Worm (Caenorhabditis elegans) whole organism, L1 larva: Measurements from ENCODE around the gene fbxa-48.

Experiments
- C16A3.4 ChIP-seq: fragments of 150-350 bp; optimal IDR thresholded peaks from 2 replicates; lab custom pipeline; 2014; ENCODE audit warnings: missing biosample characterization, missing genetic modification characterization
- F16B12.6 ChIP-seq: fragments of 150-350 bp; optimal IDR thresholded peaks from 2 replicates; lab custom pipeline; 2014; ENCODE audit warnings: missing biosample characterization, missing genetic modification characterization
- aha-1 ChIP-seq: fragments of 150-350 bp; optimal IDR thresholded peaks from 2 replicates; lab custom pipeline; 2014; ENCODE audit warnings: missing biosample characterization, missing genetic modification characterization
- ceh-88 ChIP-seq: fragments of 200-800 bp; sonication (Bioruptor generic); IDR thresholded peaks from 2 replicates; pipeline ENCODE4 v1.3.6; 2022; ENCODE audit warnings: missing genetic modification characterization, missing compliant biosample characterization
- efl-1 ChIP-seq, 4 experiments: fragments of 150-350 bp; optimal IDR thresholded peaks in 3 of 4; peaks in 1 of 4; 1 replicate in 1 of 4; 2 replicates in 3 of 4; lab custom pipeline; 2014; ENCODE audit warnings: missing biosample characterization in 2 of 4, missing genetic modification characterization in 2 of 4, missing genetic modification reagents in 2 of 4
- efl-3 ChIP-seq: fragments of 200-800 bp; sonication (Bioruptor generic); optimal IDR thresholded peaks from 2 replicates; lab custom pipeline; 2018; ENCODE audit warnings: mild to moderate bottlenecking, missing genetic modification characterization, missing compliant biosample characterization
- elt-2 ChIP-seq: sonication (generic microtip); optimal IDR thresholded peaks from 2 replicates; lab custom pipeline; 2016; ENCODE audit warnings: missing genetic modification characterization, mild to moderate bottlenecking, inconsistent platforms, missing compliant biosample characterization, missing genetic modification reagents
- ets-5 ChIP-seq: fragments of 200-800 bp; sonication (Bioruptor generic); IDR thresholded peaks from 2 replicates; pipeline ENCODE4 v1.3.6; 2022; ENCODE audit warnings: missing genetic modification characterization, missing compliant biosample characterization
- jun-1 ChIP-seq: fragments of 150-350 bp; optimal IDR thresholded peaks from 2 replicates; lab custom pipeline; 2014; ENCODE audit warnings: missing biosample characterization, missing genetic modification reagents, missing genetic modification characterization
- lin-13 ChIP-seq: fragments of 150-350 bp; optimal IDR thresholded peaks from 2 replicates; lab custom pipeline; 2014; ENCODE audit warnings: missing biosample characterization, missing genetic modification reagents, missing genetic modification characterization
- lin-15B ChIP-seq: fragments of 150-350 bp; sonication (generic microtip); optimal IDR thresholded peaks from 3 replicates; lab custom pipeline; 2014; ENCODE audit warnings: missing biosample characterization, missing genetic modification characterization
- lin-35 ChIP-seq, 2 experiments: fragments of 150-350 bp; optimal IDR thresholded peaks; 2 replicates each; lab custom pipeline; 2014; ENCODE audit warnings: missing biosample characterization in 2 of 2, missing genetic modification characterization in 2 of 2, missing genetic modification reagents in 2 of 2
- lin-39 ChIP-seq: fragments of 150-350 bp; optimal IDR thresholded peaks from 2 replicates; lab custom pipeline; 2014; ENCODE audit warnings: missing biosample characterization, missing genetic modification reagents, missing genetic modification characterization
- mep-1 ChIP-seq: fragments of 150-350 bp; optimal IDR thresholded peaks from 2 replicates; lab custom pipeline; 2014; ENCODE audit warnings: missing biosample characterization, missing genetic modification characterization
- nhr-20 ChIP-seq: sonication (generic microtip); optimal IDR thresholded peaks from 2 replicates; lab custom pipeline; 2016; ENCODE audit warnings: mild to moderate bottlenecking, missing genetic modification characterization, missing compliant biosample characterization
- nhr-47 ChIP-seq: sonication (generic microtip); optimal IDR thresholded peaks from 2 replicates; lab custom pipeline; 2016; ENCODE audit warnings: mild to moderate bottlenecking, missing genetic modification characterization, moderate library complexity, missing compliant biosample characterization
- nhr-71 ChIP-seq: sonication (generic microtip); optimal IDR thresholded peaks from 2 replicates; lab custom pipeline; 2016; ENCODE audit warnings: mild to moderate bottlenecking, missing genetic modification characterization, moderate library complexity, missing compliant biosample characterization
- nhr-85 ChIP-seq: sonication (generic microtip); peaks from one replicate; lab custom pipeline; 2016; ENCODE audit warnings: missing genetic modification characterization, inconsistent platforms, missing compliant biosample characterization
- nhr-90 ChIP-seq: sonication (generic microtip); optimal IDR thresholded peaks from 2 replicates; lab custom pipeline; 2016; ENCODE audit warnings: mild to moderate bottlenecking, missing genetic modification characterization, missing compliant biosample characterization; ENCODE audit not compliant: poor library complexity
- pax-3 ChIP-seq: fragments of 200-800 bp; sonication (Bioruptor generic); optimal IDR thresholded peaks from 2 replicates; lab custom pipeline; 2018; ENCODE audit warnings: mild to moderate bottlenecking, missing genetic modification characterization, moderate library complexity, missing compliant biosample characterization
- pqm-1 ChIP-seq: sonication (generic microtip); optimal IDR thresholded peaks from 3 replicates; lab custom pipeline; 2017; ENCODE audit warnings: missing biosample characterization, missing genetic modification characterization
- sox-4 ChIP-seq: sonication (generic microtip); optimal IDR thresholded peaks from 2 replicates; lab custom pipeline; 2016; ENCODE audit warnings: missing genetic modification characterization, missing compliant biosample characterization
- sptf-1 ChIP-seq: fragments of 150-350 bp; optimal IDR thresholded peaks from 2 replicates; lab custom pipeline; 2014; ENCODE audit warnings: missing biosample characterization, missing genetic modification characterization
- tlp-1 ChIP-seq: fragments of 150-350 bp; optimal IDR thresholded peaks from 2 replicates; lab custom pipeline; 2014; ENCODE audit warnings: missing biosample characterization, missing genetic modification characterization
- unc-98 ChIP-seq: fragments of 200-800 bp; sonication (Bioruptor generic); IDR thresholded peaks from 2 replicates; pipeline ENCODE4 v1.3.6; 2022; ENCODE audit warnings: missing genetic modification characterization, missing compliant biosample characterization
- xbp-1 ChIP-seq: sonication (generic microtip); optimal IDR thresholded peaks from 2 replicates; lab custom pipeline; 2016; ENCODE audit warnings: missing genetic modification characterization, missing compliant biosample characterization
- zag-1 ChIP-seq: fragments of 150-350 bp; optimal IDR thresholded peaks from 2 replicates; lab custom pipeline; 2014; ENCODE audit warnings: missing biosample characterization, missing genetic modification characterization
- zip-4 ChIP-seq: fragments of 200-800 bp; sonication (Bioruptor generic); optimal IDR thresholded peaks from 2 replicates; lab custom pipeline; 2018; ENCODE audit warnings: mild to moderate bottlenecking, missing genetic modification characterization, moderate library complexity, missing compliant biosample characterization
- ztf-11 ChIP-seq, 2 experiments: sonication (generic microtip); optimal IDR thresholded peaks; 2 replicates each; lab custom pipeline; 2016 to 2017; ENCODE audit warnings: missing genetic modification characterization in 2 of 2, missing biosample characterization in 1 of 2, missing compliant biosample characterization in 1 of 2

The fbxa-48 gene

ce11 chrIII:2239587-2240144 lies 32.3 kb downstream of the fbxa-48 start, which contains the start of gene C39B5.10:
Gene C39B5.10, minus strand, starts transcription at chrIII:2239637.
- peak; percentile 72 for TF ChIP-seq pqm-1 (tag; lab: Kevin White, UChicago)
- peak; percentile 7 for TF ChIP-seq jun-1
- TF ChIP-seq zag-1 (tag; lab: Kevin White, UChicago) = no peak
- TF ChIP-seq tlp-1 (tag; lab: Kevin White, UChicago) = peak; percentile 12
- TF ChIP-seq nhr-20 = no peak
- TF ChIP-seq elt-2 (tag; lab: Kevin White, UChicago) = peak; percentile 91

- TF ChIP-seq efl-1 (optimal IDR thresholded peaks at IDR 0.05; lab: Kevin White, UChicago) (no peak), efl-1 (GFP tag; optimal IDR thresholded peaks at IDR 0.05 in 1 of 2; lab: Kevin White, UChicago) (peak in 1 of 2 experiments; percentile 32), ztf-11 (tag; optimal IDR thresholded peaks at IDR 0.05; lab: Kevin White, UChicago) (no peak), nhr-85 (tag; lab: Kevin White, UChicago) (peak; percentile 53)
- TF ChIP-seq, all 84 proteins: peak for 2
Observed at ce11 chrIII:2234192-2234934, 37.6 kb downstream of the fbxa-48 start, which contains the start of gene C39B5.2. Gene C39B5.2, plus strand, starts transcription at chrIII:2234884.

- no peak for TF ChIP-seq efl-1 (optimal IDR thresholded peaks at IDR 0.05; lab: Kevin White, UChicago)
- peak in 1 of 2 experiments; percentile 75 for TF ChIP-seq efl-1 (GFP tag; optimal IDR thresholded peaks at IDR 0.05 in 1 of 2; lab: Kevin White, UChicago)
- TF ChIP-seq C16A3.4 = no peak
Observed at ce11 chrIII:2233399-2233798, 38.6 kb downstream of the fbxa-48 start.

- no peak for TF ChIP-seq lin-13
- no peak for TF ChIP-seq sptf-1 (tag; lab: Kevin White, UChicago)
- TF ChIP-seq zag-1 (tag; lab: Kevin White, UChicago) = no peak
- TF ChIP-seq efl-3 (GFP tag; lab: Kevin White, UChicago) = no peak
- TF ChIP-seq nhr-47 = no peak
- TF ChIP-seq aha-1 (tag; lab: Kevin White, UChicago) = no peak
- no peak for TF ChIP-seq xbp-1 (tag; lab: Kevin White, UChicago)
- no peak for TF ChIP-seq unc-98
- no peak for TF ChIP-seq pax-3 (tag; lab: Kevin White, UChicago)
- no peak for TF ChIP-seq nhr-85 (tag; lab: Kevin White, UChicago)
- TF ChIP-seq pqm-1 (tag; lab: Kevin White, UChicago) = no peak
- no peak for TF ChIP-seq lin-39 (tag; lab: Kevin White, UChicago)
- TF ChIP-seq mep-1 (tag; lab: Kevin White, UChicago) = no peak
- no peak for TF ChIP-seq elt-2 (tag; lab: Kevin White, UChicago)
- no peak for TF ChIP-seq lin-35 (GFP tag; optimal IDR thresholded peaks at IDR 0.05; lab: Kevin White, UChicago)
- no peak for TF ChIP-seq F16B12.6 (tag; lab: Kevin White, UChicago)
- TF ChIP-seq ceh-88 (GFP tag; lab: Robert Waterston, UW) = no peak
- no peak for TF ChIP-seq zip-4 (GFP tag; lab: Kevin White, UChicago)
- no peak for TF ChIP-seq sox-4 (tag; lab: Kevin White, UChicago)
- TF ChIP-seq lin-15B (tag; lab: Kevin White, UChicago) = no peak
Observed at ce11 chrIII:2232360-2232759, 39.6 kb downstream of the fbxa-48 start, which contains the start of gene fbxa-47. Gene fbxa-47, minus strand, starts transcription at chrIII:2232460.

- TF ChIP-seq nhr-71 (tag; lab: Kevin White, UChicago) = no peak
- TF ChIP-seq nhr-90 (tag; lab: Kevin White, UChicago) = no peak
- no peak for TF ChIP-seq zip-4 (GFP tag; lab: Kevin White, UChicago)
- no peak for TF ChIP-seq pax-3 (tag; lab: Kevin White, UChicago)
- TF ChIP-seq ets-5 (GFP tag; lab: Robert Waterston, UW) = no peak
Observed at ce11 chrIII:2227407-2227806, 44.6 kb downstream of the fbxa-48 start, which contains the start of gene fbxa-62. Gene fbxa-62, plus strand, starts transcription at chrIII:2227707.
